Worm (Caenorhabditis elegans): ENCODE measurements around the gene nrf-6.

nrf-6 gene

ce11 chrII:8041642-8042041 is 9.1 kb upstream of the nrf-6 start:
- TF ChIP-seq zip-8 (tag; optimal IDR thresholded peaks at IDR 0.05) (no peak), ces-1 (GFP tag; optimal IDR thresholded peaks at IDR 0.05) (peak; percentile 88), cnd-1 (tag; optimal IDR thresholded peaks at IDR 0.05) (no peak), lsy-2 (tag; optimal IDR thresholded peaks at IDR 0.05) (peak; percentile 33), ztf-11 (tag; optimal IDR thresholded peaks at IDR 0.05) (no peak), bed-3 (GFP tag; optimal IDR thresholded peaks at IDR 0.05) (no peak), elt-1 (tag; optimal IDR thresholded peaks at IDR 0.05; ENCODE audit: borderline replicate concordance, insufficient read depth) (no peak), mls-2 (tag; optimal IDR thresholded peaks at IDR 0.05) (no peak), lin-32 (GFP tag; optimal IDR thresholded peaks at IDR 0.05) (no peak), lin-13 (tag; optimal IDR thresholded peaks at IDR 0.05) (no peak)

ce11 chrII:8039416-8039815 is 6.9 kb upstream of the nrf-6 start, which contains the start of the genes ubh-4 and algn-6:
ubh-4 (minus strand) TSS chrII:8039597.
algn-6 (plus strand) TSS chrII:8039802.
- TF ChIP-seq lin-32 (GFP tag; optimal IDR thresholded peaks at IDR 0.05) (no peak), lsy-2 (tag; optimal IDR thresholded peaks at IDR 0.05) (peak; percentile 90), blmp-1 (tag; optimal IDR thresholded peaks at IDR 0.05) (no peak), pha-4 (tag; optimal IDR thresholded peaks at IDR 0.05) (no peak), ceh-39 (tag; optimal IDR thresholded peaks at IDR 0.05) (peak; percentile 16), elt-1 (tag; optimal IDR thresholded peaks at IDR 0.05; ENCODE audit: borderline replicate concordance, insufficient read depth) (no peak), unc-62 (GFP tag; optimal IDR thresholded peaks at IDR 0.05) (no peak), zip-8 (tag; optimal IDR thresholded peaks at IDR 0.05) (no peak), nhr-2 (tag; optimal IDR thresholded peaks at IDR 0.05) (no peak), mep-1 (tag; optimal IDR thresholded peaks at IDR 0.05) (peak; percentile 59), ztf-11 (tag; optimal IDR thresholded peaks at IDR 0.05) (no peak)

- TF ChIP-seq lsy-2 (tag; optimal IDR thresholded peaks at IDR 0.05) (no peak), elt-3 (tag; optimal IDR thresholded peaks at IDR 0.05) (no peak), ceh-83 (GFP tag; optimal IDR thresholded peaks at IDR 0.05) (no peak), hlh-1 (tag; optimal IDR thresholded peaks at IDR 0.05) (no peak), zip-8 (tag; optimal IDR thresholded peaks at IDR 0.05) (no peak), tbx-8 (GFP tag; optimal IDR thresholded peaks at IDR 0.05) (no peak), lin-13 (tag; optimal IDR thresholded peaks at IDR 0.05) (no peak), nhr-12 (tag; optimal IDR thresholded peaks at IDR 0.05) (no peak), sptf-1 (tag; optimal IDR thresholded peaks at IDR 0.05) (no peak), lin-32 (GFP tag; optimal IDR thresholded peaks at IDR 0.05) (no peak), mls-2 (tag; optimal IDR thresholded peaks at IDR 0.05) (no peak), M03D4.4 (tag; optimal IDR thresholded peaks at IDR 0.05) (no peak), sem-2 (GFP tag; optimal IDR thresholded peaks at IDR 0.05) (no peak), unc-120 (tag; optimal IDR thresholded peaks at IDR 0.05; ENCODE audit: poor library complexity, severe bottlenecking) (no peak), snpc-4 (tag; optimal IDR thresholded peaks at IDR 0.05) (no peak), mep-1 (tag; optimal IDR thresholded peaks at IDR 0.05) (no peak), unc-39 (tag; optimal IDR thresholded peaks at IDR 0.05) (no peak)
These were observed 5.4 kb upstream of the nrf-6 start, which contains the start of gene C08B11.9 for ce11 chrII:8037863-8038262. C08B11.9 (minus strand) TSS chrII:8038169.

- TF ChIP-seq lsy-2 (tag; optimal IDR thresholded peaks at IDR 0.05) (no peak), lin-13 (tag; optimal IDR thresholded peaks at IDR 0.05) (no peak), sem-2 (GFP tag; optimal IDR thresholded peaks at IDR 0.05) (no peak), cnd-1 (tag; optimal IDR thresholded peaks at IDR 0.05) (no peak), snpc-4 (tag; optimal IDR thresholded peaks at IDR 0.05) (no peak), sptf-1 (tag; optimal IDR thresholded peaks at IDR 0.05) (no peak), flh-1 (GFP tag; optimal IDR thresholded peaks at IDR 0.05) (no peak), nhr-2 (tag; optimal IDR thresholded peaks at IDR 0.05) (no peak), nhr-12 (tag; optimal IDR thresholded peaks at IDR 0.05) (no peak), blmp-1 (tag; optimal IDR thresholded peaks at IDR 0.05) (no peak), nhr-28 (tag; optimal IDR thresholded peaks at IDR 0.05) (no peak), tbx-8 (GFP tag; optimal IDR thresholded peaks at IDR 0.05) (no peak), drap-1 (GFP tag; optimal IDR thresholded peaks at IDR 0.05) (no peak)
These were observed 4.7 kb upstream of the nrf-6 start, which contains the start of gene arp-6 for ce11 chrII:8037246-8037645. arp-6 (minus strand) TSS chrII:8037346.

- no peak for TF ChIP-seq cnd-1 (tag; optimal IDR thresholded peaks at IDR 0.05)
- no peak for TF ChIP-seq elt-3 (tag; optimal IDR thresholded peaks at IDR 0.05)
- TF ChIP-seq drap-1 (GFP tag; optimal IDR thresholded peaks at IDR 0.05): no peak
- no peak for TF ChIP-seq nhr-12 (tag; optimal IDR thresholded peaks at IDR 0.05)
- no peak for TF ChIP-seq ham-2 (GFP tag; optimal IDR thresholded peaks at IDR 0.05)
- no peak for TF ChIP-seq ces-1 (GFP tag; optimal IDR thresholded peaks at IDR 0.05)
- TF ChIP-seq bed-3 (GFP tag; optimal IDR thresholded peaks at IDR 0.05): no peak
- no peak for TF ChIP-seq lsy-2 (tag; optimal IDR thresholded peaks at IDR 0.05)
These were observed 3.2 kb upstream of the nrf-6 start, which contains the start of gene sap-49 for ce11 chrII:8035667-8036066. sap-49 (minus strand) TSS chrII:8035767.

All from whole organism, mixed stage, embryonic.